Fruit fly (Drosophila melanogaster) whole organism, adult: ENCODE results near the gene Cad96Ca.
A peak's percentile ranks its signal among the peaks of the same experiment; 100 is the strongest.

ENCODE experiments used
- CG12768 ChIP-seq: fragments of 200-800 bp; sonication (Bioruptor generic); optimal IDR thresholded peaks from 2 replicates; lab custom pipeline; 2017; ENCODE audit warnings: missing biosample characterization, missing genetic modification characterization, mild to moderate bottlenecking, moderate library complexity, missing genetic modification reagents
- CG14711 ChIP-seq: fragments of 200-800 bp; sonication (Bioruptor generic); optimal IDR thresholded peaks from 2 replicates; lab custom pipeline; 2018; ENCODE audit warnings: missing biosample characterization, mild to moderate bottlenecking, missing genetic modification characterization, moderate library complexity
- Mnt ChIP-seq: fragments of 200-800 bp; sonication (Bioruptor generic); optimal IDR thresholded peaks from 2 replicates; lab custom pipeline; 2016; ENCODE audit warnings: missing biosample characterization, mild to moderate bottlenecking, missing genetic modification characterization
- cnc ChIP-seq, 2 experiments: fragments of >200 bp; optimal IDR thresholded peaks; 2 replicates each; lab custom pipeline; 2017
- kay ChIP-seq: fragments of 200-800 bp; sonication (Bioruptor generic); peaks from one replicate; lab custom pipeline; 2016; ENCODE audit warnings: missing biosample characterization, missing genetic modification characterization, borderline replicate concordance

DNA sequence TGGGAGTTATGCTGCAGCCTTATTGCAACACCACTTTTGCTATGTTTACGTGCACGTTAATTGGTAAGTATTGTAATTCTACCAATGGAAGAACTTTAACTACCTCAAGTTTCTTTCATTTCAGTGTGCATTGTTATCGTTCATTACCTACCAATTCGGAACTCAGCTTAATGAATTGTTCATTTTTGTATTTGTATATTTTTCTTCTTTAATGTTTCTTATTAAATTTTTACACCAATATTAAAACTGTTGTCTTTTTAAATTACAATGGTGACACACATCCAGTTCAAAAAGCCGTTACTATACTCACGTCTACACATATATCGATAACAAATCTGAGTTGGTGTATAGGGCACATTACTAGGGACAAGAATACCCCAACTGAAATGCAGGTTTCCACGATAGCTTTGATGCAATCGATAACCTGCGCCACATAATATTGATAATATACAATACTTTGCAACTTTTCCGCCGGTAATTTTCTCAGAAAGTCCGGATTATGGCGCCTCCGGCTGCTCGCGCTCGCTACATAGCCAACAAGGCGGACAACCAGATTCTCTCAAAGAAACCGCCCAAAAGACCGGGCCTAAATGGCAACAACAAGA, 13.2 kb upstream of the Cad96Ca start, which contains the start of gene Alg9:
- TF ChIP-seq CG14711 (tag; lab: Kevin White, UChicago) (peak; percentile 11), kay (GFP tag; lab: Kevin White, UChicago) (peak; percentile 74), cnc (optimal IDR thresholded peaks at IDR 0.05; lab: Kevin White, UChicago) (no peak), CG12768 (GFP tag; lab: Kevin White, UChicago) (no peak), Mnt (GFP tag; lab: Kevin White, UChicago) (no peak)
